Worm (Caenorhabditis elegans): Measurements from ENCODE around the gene K08D8.1.
"Not testable (repeated sequence)": the region's sequence is repeated elsewhere in the genome, so short reads cannot be mapped to it uniquely, and the experiment has no call there.

Gene K08D8.1

ce11 chrIV:12870315-12870714 is 22.0 kb upstream of the K08D8.1 start:
- TF ChIP-seq T26A5.8 (tag; optimal IDR thresholded peaks at IDR 0.05): no peak
- no peak for TF ChIP-seq let-526 (GFP tag; IDR thresholded peaks at IDR 0.05)
- no peak for TF ChIP-seq unc-62 (GFP tag; optimal IDR thresholded peaks at IDR 0.05)
- no peak for TF ChIP-seq lsy-27 (tag; optimal IDR thresholded peaks at IDR 0.05; ENCODE audit: borderline replicate concordance, insufficient read depth)
- TF ChIP-seq ceh-79 (tag; optimal IDR thresholded peaks at IDR 0.05): no peak
- TF ChIP-seq lin-26 (GFP tag; IDR thresholded peaks at IDR 0.05): no peak
- no peak for TF ChIP-seq madf-3 (GFP tag; IDR thresholded peaks at IDR 0.05)
- TF ChIP-seq ztf-26 (tag; optimal IDR thresholded peaks at IDR 0.05): no peak
- TF ChIP-seq F23B12.7 (tag; optimal IDR thresholded peaks at IDR 0.05; ENCODE audit: insufficient read depth): no peak
- no peak for TF ChIP-seq tbx-9 (tag; optimal IDR thresholded peaks at IDR 0.05; ENCODE audit: borderline replicate concordance)
- TF ChIP-seq Y53F4B.3 (GFP tag; IDR thresholded peaks at IDR 0.05): no peak
- no peak for TF ChIP-seq hmg-1.2 (GFP tag; IDR thresholded peaks at IDR 0.05)
- TF ChIP-seq lag-1 (GFP tag; IDR thresholded peaks at IDR 0.05): no peak
- no peak for TF ChIP-seq pbrm-1 (GFP tag; IDR thresholded peaks at IDR 0.05)

DNA sequence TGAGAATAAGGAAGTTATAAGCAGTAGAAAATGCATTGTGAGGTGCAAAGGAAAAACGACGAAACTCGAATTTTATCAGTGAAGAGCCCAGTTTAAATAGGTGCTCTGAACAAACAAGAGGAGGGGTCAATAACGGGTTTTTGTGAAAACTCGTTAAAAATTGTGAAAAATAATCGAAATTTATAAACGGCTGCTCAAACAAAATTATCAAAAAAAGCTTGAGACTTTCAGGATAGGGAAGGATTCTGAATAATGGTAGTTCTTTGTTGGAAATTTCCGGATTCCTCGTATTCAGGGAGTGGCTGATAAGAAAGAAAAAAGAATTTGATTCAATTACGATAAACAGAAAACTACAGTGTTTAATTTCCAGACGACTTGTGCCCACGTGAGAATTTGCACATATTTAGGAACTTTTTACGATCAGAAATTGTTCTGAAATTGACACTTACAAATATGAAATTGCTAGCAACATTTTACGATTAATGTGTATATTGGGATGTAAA is 20.8 kb upstream of the K08D8.1 start, which contains the start of gene clec-187:
clec-187 (minus strand) TSS at position 51 of the 503 bp plus-strand sequence.
- TF ChIP-seq D2030.7 (GFP tag; IDR thresholded peaks at IDR 0.05) (no peak), ama-1 (optimal IDR thresholded peaks at IDR 0.05) (no peak), ama-1 (GFP tag; optimal IDR thresholded peaks at IDR 0.05) (no peak), ztf-25 (GFP tag; IDR thresholded peaks at IDR 0.05) (no peak)

ce11 chrIV:12875260-12875659 is 17.0 kb upstream of the K08D8.1 start, which contains the start of gene ZK896.1:
Gene ZK896.1 (minus strand): TSS chrIV:12875360.
- TF ChIP-seq ceh-79 (tag; optimal IDR thresholded peaks at IDR 0.05); ZK185.1 (tag; optimal IDR thresholded peaks at IDR 0.05; ENCODE audit: poor library complexity, severe bottlenecking); tbx-9 (tag; optimal IDR thresholded peaks at IDR 0.05; ENCODE audit: borderline replicate concordance): not testable (repeated sequence)

DNA sequence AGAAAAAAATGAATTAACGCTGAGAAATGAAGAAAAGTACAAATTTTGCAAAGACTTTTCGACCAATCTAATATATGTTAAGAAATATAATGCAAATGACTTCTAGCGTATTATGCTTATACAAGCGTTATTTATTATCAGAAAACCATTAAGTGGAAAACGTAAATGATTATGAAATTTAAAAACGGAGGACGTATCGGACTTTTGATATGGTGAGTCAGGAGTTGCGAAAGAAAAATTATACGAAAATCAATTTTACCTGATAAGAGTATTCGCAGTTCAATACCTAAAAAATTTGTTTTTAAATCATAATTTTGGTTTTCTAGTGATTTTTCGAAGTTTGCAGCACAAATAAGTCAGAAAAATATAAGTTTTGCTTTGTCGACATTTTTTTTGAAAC is 15.7 kb upstream of the K08D8.1 start:
- TF ChIP-seq sptf-2 (GFP tag; optimal IDR thresholded peaks at IDR 0.05): no peak
- TF ChIP-seq snpc-1.1 (tag; optimal IDR thresholded peaks at IDR 0.05; ENCODE audit: insufficient read depth): no peak
- TF ChIP-seq nhr-80 (tag; optimal IDR thresholded peaks at IDR 0.05): peak; percentile 52
- TF ChIP-seq C17E4.6 (GFP tag; IDR thresholded peaks at IDR 0.05): no peak

DNA sequence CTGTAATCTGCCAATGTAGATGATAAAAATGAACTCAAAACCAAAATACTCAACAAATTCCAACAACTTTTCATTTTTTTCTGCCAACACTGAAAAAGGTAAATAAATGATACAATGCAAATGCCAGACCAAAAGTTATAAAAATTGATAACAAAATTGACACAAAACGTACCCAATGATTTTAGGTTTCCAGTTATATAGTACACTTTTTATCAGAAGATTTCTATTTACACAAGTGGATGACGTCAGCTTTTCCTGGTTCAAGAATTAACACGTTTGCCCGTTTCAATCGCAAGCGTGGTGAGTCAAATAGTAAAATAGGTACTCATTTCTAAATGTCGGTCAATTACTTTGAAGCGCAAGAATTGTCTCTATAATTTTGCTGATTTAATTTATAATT is 12.7 kb upstream of the K08D8.1 start, which contains the start of gene ZK896.5:
ZK896.5 (minus strand) TSS at position 89 of the 400 bp plus-strand sequence.
- TF ChIP-seq nhr-80 (tag; optimal IDR thresholded peaks at IDR 0.05): peak; percentile 42
- no peak for TF ChIP-seq B0035.1 (tag; optimal IDR thresholded peaks at IDR 0.05)
- no peak for TF ChIP-seq lin-54 (GFP tag; optimal IDR thresholded peaks at IDR 0.05)
- no peak for TF ChIP-seq ceh-58 (GFP tag; IDR thresholded peaks at IDR 0.05)
- no peak for TF ChIP-seq F57C9.4 (tag; optimal IDR thresholded peaks at IDR 0.05)
- no peak for TF ChIP-seq Y56A3A.18 (GFP tag; IDR thresholded peaks at IDR 0.05)
- TF ChIP-seq nfya-2 (GFP tag; IDR thresholded peaks at IDR 0.05): no peak
- TF ChIP-seq egrh-3 (GFP tag; IDR thresholded peaks at IDR 0.05): no peak
- no peak for TF ChIP-seq C17E4.6 (GFP tag; IDR thresholded peaks at IDR 0.05)

ce11 chrIV:12883190-12883589 is 9.1 kb upstream of the K08D8.1 start, which contains the start of gene ZK896.4:
Gene ZK896.4 (minus strand): TSS chrIV:12883290.
- TF ChIP-seq snpc-1.3 (tag; optimal IDR thresholded peaks at IDR 0.05; ENCODE audit: insufficient read depth): no peak
- no peak for TF ChIP-seq unc-130 (GFP tag; optimal IDR thresholded peaks at IDR 0.05)
- TF ChIP-seq ceh-58 (GFP tag; IDR thresholded peaks at IDR 0.05): no peak
- TF ChIP-seq dox-1 (GFP tag; IDR thresholded peaks at IDR 0.05): no peak
- TF ChIP-seq Y95B8A.8 (GFP tag; IDR thresholded peaks at IDR 0.05): no peak
- TF ChIP-seq madf-6 (GFP tag; IDR thresholded peaks at IDR 0.05): no peak
- no peak for TF ChIP-seq atf-7 (tag; optimal IDR thresholded peaks at IDR 0.05)
- no peak for TF ChIP-seq rpc-1 (optimal IDR thresholded peaks at IDR 0.05)
- no peak for TF ChIP-seq rpc-1 (tag; optimal IDR thresholded peaks at IDR 0.05)
- no peak for TF ChIP-seq gei-17 (GFP tag; optimal IDR thresholded peaks at IDR 0.05)
- no peak for TF ChIP-seq T26A5.8 (tag; optimal IDR thresholded peaks at IDR 0.05)
- no peak for TF ChIP-seq Y79H2A.3 (GFP tag; conservative IDR thresholded peaks at IDR 0.05)
- TF ChIP-seq attf-3 (GFP tag; conservative IDR thresholded peaks at IDR 0.05): no peak
- TF ChIP-seq tbx-9 (tag; optimal IDR thresholded peaks at IDR 0.05; ENCODE audit: borderline replicate concordance): no peak

All from whole organism, young adult.